Fruit fly (Drosophila melanogaster): ENCODE results near the gene CG7384.

Gene CG7384

DNA sequence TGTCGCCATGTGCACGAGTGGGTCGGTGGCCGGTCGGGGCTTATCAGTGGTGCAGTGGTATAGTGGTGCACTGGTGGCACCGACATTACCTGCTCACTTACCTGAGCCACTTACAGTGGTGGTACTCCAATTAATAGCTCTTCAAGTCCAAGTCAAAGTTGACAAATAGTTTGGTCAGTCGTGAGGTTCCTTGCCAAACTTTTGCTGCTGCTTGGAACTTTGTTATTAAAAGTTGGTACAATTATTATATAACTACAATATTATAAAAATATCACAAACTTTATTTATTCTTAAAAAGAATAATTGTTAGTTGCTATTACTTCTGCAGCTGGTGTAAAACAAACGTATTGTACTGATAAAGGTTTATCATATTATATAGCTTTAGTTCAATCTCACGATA lies 33.7 kb upstream of the CG7384 start:
- TF ChIP-seq ovo (GFP tag; optimal IDR thresholded peaks at IDR 0.05) (no peak), kay (GFP tag; ENCODE audit: borderline replicate concordance) (no peak), CG7101 (tag; optimal IDR thresholded peaks at IDR 0.05) (peak; percentile 65), Mnt (GFP tag; optimal IDR thresholded peaks at IDR 0.05) (peak; percentile 39), CG11617 (GFP tag; optimal IDR thresholded peaks at IDR 0.05) (peak; percentile 28)

DNA sequence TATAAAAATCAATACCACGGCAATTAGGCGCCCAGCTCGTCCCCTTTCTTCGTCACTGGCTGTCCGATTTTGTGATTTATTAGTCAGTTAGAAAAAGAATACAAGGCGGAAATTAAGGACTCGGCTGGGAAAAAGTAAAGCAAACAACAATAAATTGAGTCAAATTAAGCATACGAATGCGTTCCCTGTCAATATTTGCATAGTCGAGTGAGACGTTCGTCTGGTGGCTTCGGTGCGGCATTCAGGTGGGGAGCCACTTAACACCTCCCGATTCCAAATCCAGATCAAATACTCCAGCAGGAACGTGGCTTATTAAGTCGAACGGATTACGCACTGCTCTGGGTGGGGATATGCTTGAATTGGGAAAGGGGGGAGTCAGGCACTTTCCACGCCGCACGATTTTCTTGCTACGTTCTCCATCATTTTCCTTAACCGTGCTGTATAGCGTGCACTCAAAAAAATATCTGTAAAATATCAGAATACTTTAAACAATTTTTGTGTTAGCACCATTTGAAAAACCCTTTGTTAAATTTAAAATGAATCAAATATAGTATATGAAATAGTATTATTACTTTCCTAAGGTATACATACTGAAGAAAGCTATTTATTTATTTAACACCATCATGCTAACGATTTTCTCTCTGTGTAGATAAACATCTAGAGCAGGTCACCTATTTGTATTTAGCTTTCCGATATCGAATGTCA lies 32.9 kb upstream of the CG7384 start:
- TF ChIP-seq cic (GFP tag; optimal IDR thresholded peaks at IDR 0.05) (no peak), Crg-1 (GFP tag; optimal IDR thresholded peaks at IDR 0.05) (no peak)

DNA sequence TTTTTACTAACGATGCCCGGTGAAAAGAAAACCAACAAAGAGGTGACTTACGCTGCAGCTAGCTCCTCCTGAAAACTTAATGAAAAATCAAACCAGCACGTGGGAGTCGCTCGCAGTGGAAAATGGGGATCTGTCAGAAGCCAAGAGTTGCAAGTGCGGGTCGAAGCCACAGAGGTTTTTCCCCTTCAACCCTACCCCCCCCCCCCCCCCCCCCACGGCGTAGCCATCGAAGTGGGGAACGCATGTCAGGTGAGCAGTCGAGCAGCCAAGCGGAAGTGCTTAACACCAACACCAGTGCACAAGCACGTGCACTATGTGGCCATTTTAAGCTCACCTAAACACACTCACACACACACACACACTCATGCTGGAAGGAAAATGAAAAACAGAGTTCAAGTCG lies 29.1 kb upstream of the CG7384 start:
- TF ChIP-seq CG12768 (GFP tag; optimal IDR thresholded peaks at IDR 0.05), result no peak
- TF ChIP-seq CG33017 (tag; optimal IDR thresholded peaks at IDR 0.05), result no peak
- no peak for TF ChIP-seq bab1 (GFP tag; optimal IDR thresholded peaks at IDR 0.05)
- TF ChIP-seq Clk (GFP tag; optimal IDR thresholded peaks at IDR 0.05), result no peak
- TF ChIP-seq CG11617 (GFP tag; optimal IDR thresholded peaks at IDR 0.05), result no peak
- TF ChIP-seq Mnt (GFP tag; optimal IDR thresholded peaks at IDR 0.05), result no peak
- no peak for TF ChIP-seq CG14711 (tag; optimal IDR thresholded peaks at IDR 0.05)
- no peak for TF ChIP-seq Crg-1 (GFP tag; optimal IDR thresholded peaks at IDR 0.05)
- no peak for TF ChIP-seq toe (GFP tag; optimal IDR thresholded peaks at IDR 0.05)
- TF ChIP-seq CG7101 (tag; optimal IDR thresholded peaks at IDR 0.05), result no peak

DNA sequence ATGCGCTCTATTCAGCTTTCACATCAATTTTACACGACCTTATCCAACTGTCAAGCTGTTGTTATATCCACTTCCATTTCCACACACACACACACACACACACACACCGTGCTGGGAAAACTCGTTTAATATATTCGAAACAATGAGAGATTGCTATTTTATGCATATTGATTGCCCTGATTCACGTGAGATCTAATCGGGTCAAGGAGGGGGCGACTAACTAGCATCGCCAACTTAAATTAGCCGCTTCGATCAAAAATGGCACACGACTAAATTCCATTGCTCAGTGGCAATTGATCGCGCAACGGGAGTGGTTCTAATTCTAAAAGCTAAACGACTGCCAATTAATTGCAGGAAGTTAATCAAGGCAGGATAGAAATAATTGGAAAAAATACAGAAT lies 23.8 kb upstream of the CG7384 start, which contains the start of gene CG18302:
TSS of gene CG18302 (plus strand) at position 301 of the 400 bp plus-strand sequence.
- TF ChIP-seq CG1620 (GFP tag; optimal IDR thresholded peaks at IDR 0.05) (no peak), toe (GFP tag; optimal IDR thresholded peaks at IDR 0.05) (no peak), pad (GFP tag; optimal IDR thresholded peaks at IDR 0.05) (no peak)

DNA sequence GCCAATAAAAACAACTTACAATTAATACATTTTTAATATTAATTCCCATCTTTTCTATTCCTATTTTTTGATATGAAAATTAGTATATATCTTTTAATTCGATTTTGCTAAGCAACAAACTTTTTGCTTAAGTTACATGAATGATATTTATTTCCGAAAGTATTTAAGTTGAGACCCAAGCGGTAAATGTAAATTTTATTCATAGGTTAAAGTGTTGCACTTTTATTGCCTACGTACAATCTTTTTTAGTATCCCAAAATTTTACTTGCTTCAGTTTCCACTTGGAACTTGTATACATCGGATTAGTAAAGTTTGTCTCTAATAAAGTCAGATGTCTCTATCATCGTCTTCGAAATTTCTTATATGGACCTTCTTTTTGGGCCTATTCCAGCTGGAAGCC lies 21.3 kb upstream of the CG7384 start, which contains the start of gene CG18301:
TSS of gene CG18301 (plus strand) at position 301 of the 400 bp plus-strand sequence.
- TF ChIP-seq CG14711 (tag; optimal IDR thresholded peaks at IDR 0.05) (no peak), pad (GFP tag; optimal IDR thresholded peaks at IDR 0.05) (no peak), bab1 (GFP tag; optimal IDR thresholded peaks at IDR 0.05) (no peak)

DNA sequence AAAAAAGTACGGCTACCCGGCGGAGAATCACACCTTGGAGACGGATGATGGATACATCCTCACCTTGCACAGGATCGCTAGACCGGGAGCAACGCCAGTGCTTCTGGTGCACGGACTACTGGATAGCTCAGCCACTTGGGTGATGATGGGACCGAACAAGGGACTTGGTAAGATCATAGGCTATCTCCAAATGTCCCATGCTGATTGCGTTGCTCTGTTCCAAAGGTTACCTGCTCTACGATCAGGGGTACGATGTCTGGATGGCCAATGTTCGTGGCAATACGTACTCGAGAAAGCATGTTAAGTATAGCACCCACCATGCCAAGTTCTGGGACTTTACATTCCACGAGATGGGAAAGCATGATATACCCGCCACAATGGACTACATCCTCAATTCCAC lies 19.8 kb upstream of the CG7384 start:
- TF ChIP-seq CG14711 (tag; optimal IDR thresholded peaks at IDR 0.05), result no peak
- no peak for TF ChIP-seq bab1 (GFP tag; optimal IDR thresholded peaks at IDR 0.05)
- no peak for TF ChIP-seq Hr96 (GFP tag; optimal IDR thresholded peaks at IDR 0.05)
- TF ChIP-seq CG12768 (GFP tag; optimal IDR thresholded peaks at IDR 0.05), result no peak
- no peak for TF ChIP-seq CG5204 (GFP tag; optimal IDR thresholded peaks at IDR 0.05)
- TF ChIP-seq Clk (GFP tag; optimal IDR thresholded peaks at IDR 0.05), result no peak
- TF ChIP-seq pad (GFP tag; optimal IDR thresholded peaks at IDR 0.05), result no peak
- no peak for TF ChIP-seq Crg-1 (GFP tag; optimal IDR thresholded peaks at IDR 0.05)
- no peak for TF ChIP-seq CG33017 (tag; optimal IDR thresholded peaks at IDR 0.05)
- no peak for TF ChIP-seq kay (GFP tag; ENCODE audit: borderline replicate concordance)
- TF ChIP-seq CG7101 (tag; optimal IDR thresholded peaks at IDR 0.05), result no peak

DNA sequence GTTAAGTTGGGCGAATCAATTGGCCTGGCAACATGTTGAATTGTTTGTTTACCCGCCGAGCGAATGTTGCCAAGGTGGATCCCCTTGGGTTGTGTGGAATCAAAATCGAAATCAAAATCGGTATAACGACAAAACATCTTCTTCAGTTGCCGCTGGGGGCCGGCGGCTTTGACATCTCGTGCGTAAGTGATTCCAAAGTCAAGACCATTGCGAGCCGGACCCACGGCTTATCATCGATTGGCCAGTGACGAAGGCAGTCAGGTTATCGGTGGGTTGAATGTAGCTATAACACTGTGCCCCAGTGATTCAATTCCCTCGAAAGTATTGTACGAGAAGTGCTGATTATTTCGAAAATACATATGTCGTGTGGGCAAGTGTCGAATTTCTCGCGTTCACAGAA lies 18.7 kb upstream of the CG7384 start:
- TF ChIP-seq cic (GFP tag; optimal IDR thresholded peaks at IDR 0.05) (peak; percentile 12), tj (GFP tag; optimal IDR thresholded peaks at IDR 0.05) (peak; percentile 49), cnc (optimal IDR thresholded peaks at IDR 0.05) (no peak)

DNA sequence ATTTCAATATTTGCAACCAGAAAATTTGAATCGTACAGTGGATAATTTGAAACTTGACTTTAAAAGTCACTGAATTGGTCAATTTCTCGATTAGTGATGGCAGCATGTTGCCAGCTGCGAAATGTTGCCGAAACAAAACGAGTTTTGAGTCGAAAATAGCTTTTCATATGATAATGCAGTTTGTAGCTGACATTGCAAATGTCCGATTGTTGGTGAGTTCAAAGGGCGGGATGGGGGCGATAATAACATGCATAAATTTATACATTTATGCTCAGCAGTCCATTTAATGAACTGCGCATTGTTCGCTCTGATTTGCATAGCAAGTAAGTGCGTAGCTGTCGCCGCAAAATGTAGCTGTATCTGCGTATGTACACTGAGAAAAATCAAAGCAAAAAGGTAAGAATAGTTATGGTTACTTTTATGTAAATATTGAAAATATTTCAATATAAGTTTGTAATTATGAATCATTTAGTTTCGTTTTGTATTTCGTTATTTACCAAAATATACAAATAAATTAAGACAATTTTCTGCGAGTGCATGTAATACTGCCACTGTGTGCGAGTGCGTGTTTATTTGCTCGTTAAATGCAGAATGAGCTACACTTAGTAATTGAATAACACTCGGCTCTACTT lies 16.8 kb upstream of the CG7384 start, which contains the start of gene Lip4:
TSS of gene Lip4 (plus strand) at position 620 of the 632 bp plus-strand sequence.
- peak; percentile 64 for TF ChIP-seq tj (GFP tag; optimal IDR thresholded peaks at IDR 0.05)
- peak; percentile 48 for TF ChIP-seq CG33017 (tag; optimal IDR thresholded peaks at IDR 0.05)
- TF ChIP-seq pad (GFP tag; optimal IDR thresholded peaks at IDR 0.05), result peak; percentile 26
- no peak for TF ChIP-seq Crg-1 (GFP tag; optimal IDR thresholded peaks at IDR 0.05)
- no peak for TF ChIP-seq kay (GFP tag; ENCODE audit: borderline replicate concordance)
- peak; percentile 66 for TF ChIP-seq CG14711 (tag; optimal IDR thresholded peaks at IDR 0.05)
- TF ChIP-seq CG5204 (GFP tag; optimal IDR thresholded peaks at IDR 0.05), result peak; percentile 4
- peak; percentile 61 for TF ChIP-seq CG7045 (GFP tag; optimal IDR thresholded peaks at IDR 0.05)
- peak; percentile 10 for TF ChIP-seq CG11617 (GFP tag; optimal IDR thresholded peaks at IDR 0.05)
- peak; percentile 48 for TF ChIP-seq CG7101 (tag; optimal IDR thresholded peaks at IDR 0.05)
- TF ChIP-seq bab1 (GFP tag; optimal IDR thresholded peaks at IDR 0.05), result peak; percentile 80
- TF ChIP-seq CG1620 (GFP tag; optimal IDR thresholded peaks at IDR 0.05), result peak; percentile 15
- TF ChIP-seq Mnt (GFP tag; optimal IDR thresholded peaks at IDR 0.05), result no peak
- TF ChIP-seq CG12768 (GFP tag; optimal IDR thresholded peaks at IDR 0.05), result no peak
- no peak for TF ChIP-seq toe (GFP tag; optimal IDR thresholded peaks at IDR 0.05)
- TF ChIP-seq cnc (optimal IDR thresholded peaks at IDR 0.05), result no peak

Data from whole organism, adult.